Fruit fly (Drosophila melanogaster) whole organism, embryonic: ENCODE data around the gene Mst98Ca.

Source experiments
- Antp ChIP-seq: fragments of 200-800 bp; sonication (Bioruptor generic); optimal IDR thresholded peaks from 3 replicates; lab custom pipeline; 2016; ENCODE audit warnings: missing biosample characterization, missing genetic modification characterization
- Blimp-1 ChIP-seq: fragments of 200-800 bp; sonication (Bioruptor generic); optimal IDR thresholded peaks from 3 replicates; lab custom pipeline; 2018; ENCODE audit warnings: missing biosample characterization, missing genetic modification characterization, mild to moderate bottlenecking, moderate library complexity, missing genetic modification reagents
- CG10366 ChIP-seq: fragments of 200-800 bp; sonication (Bioruptor generic); IDR thresholded peaks from 2 replicates; pipeline ENCODE4 v1.3.6; 2022; ENCODE audit warnings: missing biosample characterization, missing genetic modification characterization
- CG10462 ChIP-seq: fragments of 200-800 bp; sonication (Bioruptor generic); optimal IDR thresholded peaks from 2 replicates; lab custom pipeline; 2016; ENCODE audit warnings: missing biosample characterization, missing genetic modification characterization
- CG10959 ChIP-seq: fragments of 200-800 bp; sonication (Bioruptor generic); IDR thresholded peaks from 2 replicates; pipeline ENCODE4 v1.3.6; 2022; ENCODE audit warnings: missing biosample characterization, missing genetic modification characterization
- CG11696 ChIP-seq: fragments of 200-800 bp; sonication (Bioruptor generic); IDR thresholded peaks from 2 replicates; pipeline ENCODE4 v1.3.6; 2022; ENCODE audit warnings: missing biosample characterization, missing genetic modification characterization
- CG12299 ChIP-seq: fragments of 200-800 bp; sonication (Bioruptor generic); optimal IDR thresholded peaks from 2 replicates; lab custom pipeline; 2018; ENCODE audit warnings: missing biosample characterization, mild to moderate bottlenecking, missing genetic modification characterization
- CG1233 ChIP-seq: fragments of 200-800 bp; sonication (Bioruptor generic); optimal IDR thresholded peaks from 4 replicates; lab custom pipeline; 2018; ENCODE audit warnings: missing biosample characterization, mild to moderate bottlenecking, missing genetic modification characterization
- CG13296 ChIP-seq: fragments of 200-800 bp; sonication (Bioruptor generic); optimal IDR thresholded peaks from 3 replicates; lab custom pipeline; 2018; ENCODE audit warnings: missing biosample characterization, mild to moderate bottlenecking, missing genetic modification characterization
- CG14441 ChIP-seq: fragments of 200-800 bp; sonication (Bioruptor generic); IDR thresholded peaks from 2 replicates; pipeline ENCODE4 v1.3.6; 2022; ENCODE audit warnings: missing biosample characterization, missing genetic modification characterization
- CG15073 ChIP-seq: fragments of 200-800 bp; sonication (Bioruptor generic); optimal IDR thresholded peaks from 2 replicates; lab custom pipeline; 2016; ENCODE audit warnings: missing biosample characterization, missing genetic modification characterization
- CG1529 ChIP-seq: fragments of 200-800 bp; sonication (Bioruptor generic); optimal IDR thresholded peaks from 3 replicates; lab custom pipeline; 2018; ENCODE audit warnings: missing biosample characterization, missing genetic modification characterization
- CG17802 ChIP-seq: fragments of 200-800 bp; sonication (Bioruptor generic); optimal IDR thresholded peaks from 2 replicates; lab custom pipeline; 2018; ENCODE audit warnings: missing biosample characterization, mild to moderate bottlenecking, missing genetic modification characterization, moderate library complexity
- CG18011 ChIP-seq: fragments of 200-800 bp; sonication (Bioruptor generic); optimal IDR thresholded peaks from 2 replicates; lab custom pipeline; 2017; ENCODE audit warnings: missing biosample characterization, missing genetic modification characterization, mild to moderate bottlenecking, moderate library complexity, missing genotype
- CG2712 ChIP-seq: fragments of 200-800 bp; optimal IDR thresholded peaks from 3 replicates; lab custom pipeline; 2019; ENCODE audit warnings: missing biosample characterization, mild to moderate bottlenecking, missing genetic modification characterization, moderate library complexity
- CG34376 ChIP-seq: fragments of 200-800 bp; sonication (Bioruptor generic); optimal IDR thresholded peaks from 2 replicates; lab custom pipeline; 2018; ENCODE audit warnings: missing biosample characterization, mild to moderate bottlenecking, missing genetic modification characterization
- CG34422 ChIP-seq: fragments of 200-800 bp; sonication (Bioruptor generic); IDR thresholded peaks from 3 replicates; pipeline ENCODE4 v1.3.6; 2022; ENCODE audit warnings: missing biosample characterization, missing genetic modification characterization
- CG4328 ChIP-seq: fragments of 200-800 bp; sonication (Bioruptor generic); optimal IDR thresholded peaks from 3 replicates; lab custom pipeline; 2017; ENCODE audit warnings: missing biosample characterization, missing genetic modification reagents, missing genetic modification characterization
- CG4360 ChIP-seq: fragments of 200-800 bp; sonication (Bioruptor generic); IDR thresholded peaks from 2 replicates; pipeline ENCODE4 v1.3.6; 2022; ENCODE audit warnings: missing biosample characterization, missing genetic modification characterization
- CG4730 ChIP-seq: fragments of 200-800 bp; sonication (Bioruptor generic); IDR thresholded peaks from 2 replicates; pipeline ENCODE4 v1.3.6; 2022; ENCODE audit warnings: missing biosample characterization, missing genetic modification characterization
- CG9609 ChIP-seq: fragments of 200-800 bp; sonication (Bioruptor generic); optimal IDR thresholded peaks from 3 replicates; lab custom pipeline; 2016; ENCODE audit warnings: missing biosample characterization, missing genetic modification characterization
- CTCF ChIP-seq: fragments of 200-800 bp; sonication (Bioruptor generic); optimal IDR thresholded peaks from 2 replicates; lab custom pipeline; 2017; ENCODE audit warnings: missing biosample characterization, mild to moderate bottlenecking, missing genetic modification characterization, moderate library complexity
- Camta ChIP-seq: fragments of 200-800 bp; sonication (Bioruptor generic); optimal IDR thresholded peaks from 2 replicates; lab custom pipeline; 2016; ENCODE audit warnings: missing biosample characterization, missing genetic modification characterization
- D19A ChIP-seq: fragments of 200-800 bp; optimal IDR thresholded peaks from 3 replicates; lab custom pipeline; 2019; ENCODE audit warnings: missing biosample characterization, mild to moderate bottlenecking, missing genetic modification characterization, moderate library complexity
- Dad ChIP-seq: fragments of 200-800 bp; sonication (Bioruptor generic); optimal IDR thresholded peaks from 3 replicates; lab custom pipeline; 2016; ENCODE audit warnings: missing biosample characterization, missing genetic modification characterization
- Doc3 ChIP-seq: fragments of 200-800 bp; sonication (Bioruptor generic); IDR thresholded peaks from 3 replicates; pipeline ENCODE4 v1.3.6; 2022; ENCODE audit warnings: missing biosample characterization, missing genetic modification characterization; ENCODE audit not compliant: partially characterized antibody
- Ets65A ChIP-seq: fragments of 200-800 bp; sonication (Bioruptor generic); peaks from one replicate; lab custom pipeline; 2016; ENCODE audit warnings: missing biosample characterization, missing genetic modification characterization
- HLH3B ChIP-seq: fragments of 200-800 bp; sonication (Bioruptor generic); IDR thresholded peaks from 2 replicates; pipeline ENCODE4 v1.3.6; 2022; ENCODE audit warnings: missing biosample characterization, missing genetic modification characterization
- HmgD ChIP-seq: fragments of 200-800 bp; sonication (Bioruptor generic); optimal IDR thresholded peaks from 3 replicates; lab custom pipeline; 2016; ENCODE audit warnings: missing biosample characterization, missing genetic modification characterization
- Hmx ChIP-seq: fragments of 200-800 bp; sonication (Bioruptor generic); optimal IDR thresholded peaks from 2 replicates; lab custom pipeline; 2016; ENCODE audit warnings: missing biosample characterization, missing genetic modification characterization
- Kr ChIP-seq: fragments of 200-800 bp; sonication (Bioruptor generic); optimal IDR thresholded peaks from 2 replicates; lab custom pipeline; 2017; ENCODE audit warnings: missing biosample characterization, mild to moderate bottlenecking, missing genetic modification characterization
- Lpt ChIP-seq: fragments of >200 bp; optimal IDR thresholded peaks from 2 replicates; lab custom pipeline; 2018; ENCODE audit warnings: missing biosample characterization, missing genetic modification characterization
- MTF-1 ChIP-seq: fragments of 200-800 bp; sonication (Bioruptor generic); optimal IDR thresholded peaks from 2 replicates; lab custom pipeline; 2018; ENCODE audit warnings: missing biosample characterization, mild to moderate bottlenecking, missing genetic modification characterization, borderline replicate concordance
- Neu2 ChIP-seq: fragments of 200-800 bp; sonication (Bioruptor generic); optimal IDR thresholded peaks from 3 replicates; lab custom pipeline; 2016; ENCODE audit warnings: missing biosample characterization, missing genetic modification characterization, borderline replicate concordance
- Nf-YB ChIP-seq: fragments of 200-800 bp; sonication (Bioruptor generic); optimal IDR thresholded peaks from 3 replicates; lab custom pipeline; 2019; ENCODE audit warnings: missing biosample characterization, mild to moderate bottlenecking, missing genetic modification characterization, moderate library complexity
- Scr ChIP-seq: fragments of 200-800 bp; sonication (Bioruptor generic); IDR thresholded peaks from 2 replicates; pipeline ENCODE4 v1.3.6; 2022; ENCODE audit warnings: missing biosample characterization, missing genetic modification characterization; ENCODE audit not compliant: partially characterized antibody
- Six4 ChIP-seq: fragments of 200-800 bp; sonication (Bioruptor generic); optimal IDR thresholded peaks from 2 replicates; lab custom pipeline; 2016; ENCODE audit warnings: missing biosample characterization, missing genetic modification characterization
- Taf1 ChIP-seq: fragments of 200-800 bp; sonication (Bioruptor generic); IDR thresholded peaks from 2 replicates; pipeline ENCODE4 v1.3.6; 2022; ENCODE audit warnings: missing biosample characterization, missing genetic modification characterization
- Tbp ChIP-seq: fragments of >200 bp; optimal IDR thresholded peaks from 2 replicates; lab custom pipeline; 2018; ENCODE audit warnings: missing biosample characterization, missing genetic modification characterization
- caup ChIP-seq: fragments of 200-800 bp; sonication (Bioruptor generic); optimal IDR thresholded peaks from 3 replicates; lab custom pipeline; 2017; ENCODE audit warnings: missing biosample characterization, mild to moderate bottlenecking, missing genetic modification characterization, moderate library complexity; ENCODE audit not compliant: severe bottlenecking
- crc ChIP-seq: fragments of 200-800 bp; sonication (Bioruptor generic); optimal IDR thresholded peaks from 2 replicates; lab custom pipeline; 2016; ENCODE audit warnings: missing biosample characterization, missing genetic modification characterization
- fru ChIP-seq: fragments of >200 bp; optimal IDR thresholded peaks from 2 replicates; lab custom pipeline; 2017
- gem ChIP-seq: fragments of 200-800 bp; sonication (Bioruptor generic); optimal IDR thresholded peaks from 2 replicates; lab custom pipeline; 2019; ENCODE audit warnings: missing biosample characterization, mild to moderate bottlenecking, missing genetic modification characterization, moderate library complexity
- gro ChIP-seq: fragments of 200-800 bp; sonication (Bioruptor generic); optimal IDR thresholded peaks from 2 replicates; lab custom pipeline; 2016; ENCODE audit warnings: missing biosample characterization, missing genetic modification characterization
- gsb ChIP-seq: fragments of 200-800 bp; sonication (Bioruptor generic); IDR thresholded peaks from 2 replicates; pipeline ENCODE4 v1.3.6; 2022; ENCODE audit warnings: missing biosample characterization, missing genetic modification characterization
- ham ChIP-seq: fragments of 200-800 bp; sonication (Bioruptor generic); IDR thresholded peaks from 2 replicates; pipeline ENCODE4 v1.3.6; 2022; ENCODE audit warnings: missing biosample characterization, missing genetic modification characterization
- insv ChIP-seq, 2 experiments: fragments of 200-800 bp; sonication (Bioruptor generic); optimal IDR thresholded peaks; 3 replicates each; lab custom pipeline; 2016 to 2018; ENCODE audit warnings: missing biosample characterization in 2 of 2, missing genetic modification characterization in 2 of 2
- pfk ChIP-seq: fragments of 200-800 bp; sonication (Bioruptor generic); optimal IDR thresholded peaks from 2 replicates; lab custom pipeline; 2018; ENCODE audit warnings: missing biosample characterization, mild to moderate bottlenecking, missing genetic modification characterization, moderate library complexity
- pho ChIP-seq: fragments of 200-800 bp; sonication (Bioruptor generic); optimal IDR thresholded peaks from 2 replicates; lab custom pipeline; 2016; ENCODE audit warnings: missing biosample characterization, missing genetic modification characterization
- ssp ChIP-seq: fragments of 200-800 bp; sonication (Bioruptor generic); IDR thresholded peaks from 2 replicates; pipeline ENCODE4 v1.3.6; 2022; ENCODE audit warnings: missing biosample characterization, missing genetic modification characterization
- tio ChIP-seq: fragments of 200-800 bp; sonication (Bioruptor generic); optimal IDR thresholded peaks from 2 replicates; lab custom pipeline; 2017; ENCODE audit warnings: missing biosample characterization, missing genetic modification characterization, inconsistent platforms
- toy ChIP-seq: fragments of 200-800 bp; sonication (Bioruptor generic); IDR thresholded peaks from 2 replicates; pipeline ENCODE4 v1.3.6; 2022; ENCODE audit warnings: missing biosample characterization, missing genetic modification characterization
- tup ChIP-seq: fragments of 200-800 bp; sonication (Bioruptor generic); optimal IDR thresholded peaks from 2 replicates; lab custom pipeline; 2016; ENCODE audit warnings: missing biosample characterization, mild to moderate bottlenecking, missing genetic modification characterization, moderate library complexity
- zf30C ChIP-seq: fragments of 200-800 bp; sonication (Bioruptor generic); optimal IDR thresholded peaks from 3 replicates; lab custom pipeline; 2018; ENCODE audit warnings: missing biosample characterization, mild to moderate bottlenecking, missing genetic modification characterization

Mst98Ca gene

DNA sequence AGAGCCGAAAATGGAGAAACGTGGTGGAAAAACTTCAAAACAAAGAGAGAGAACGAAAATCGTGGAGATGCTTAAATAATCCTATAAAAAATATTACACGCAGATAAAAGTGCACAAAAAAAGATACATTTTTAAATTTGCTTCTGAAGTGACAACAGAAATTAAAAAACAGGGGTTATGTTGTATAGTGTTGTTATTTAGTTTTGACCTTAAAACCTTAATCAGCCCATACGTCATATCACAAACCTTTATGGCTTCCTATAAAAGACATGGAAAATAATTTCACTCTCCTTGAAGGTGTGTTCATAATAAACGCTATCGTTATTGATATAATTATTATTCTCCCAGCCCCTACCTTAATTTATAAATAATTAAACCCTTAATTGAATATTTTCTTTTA, 36.0 kb downstream of the Mst98Ca start (continued):
- TF ChIP-seq Blimp-1 (GFP tag; lab: Kevin White, UChicago) (peak; percentile 4), fru (no peak), gro (GFP tag; lab: Kevin White, UChicago) (no peak), CG2712 (tag; lab: Kevin White, UChicago) (peak; percentile 40), gsb (GFP tag; lab: Robert Waterston, UW) (no peak), tio (GFP tag; lab: Kevin White, UChicago) (peak; percentile 62), HmgD (no peak), Dad (GFP tag; lab: Kevin White, UChicago) (peak; percentile 7), crc (peak; percentile 4), toy (no peak), CG12299 (no peak), Neu2 (GFP tag; lab: Kevin White, UChicago) (no peak), Doc3 (GFP tag; lab: Robert Waterston, UW) (no peak), CG1233 (GFP tag; lab: Kevin White, UChicago) (no peak), Six4 (GFP tag; lab: Kevin White, UChicago) (peak; percentile 3), Kr (no peak), pfk (GFP tag; lab: Kevin White, UChicago) (no peak), Scr (no peak), ham (no peak), CG10366 (GFP tag; lab: Robert Waterston, UW) (no peak), MTF-1 (GFP tag; lab: Kevin White, UChicago) (no peak), Tbp (GFP tag; lab: Kevin White, UChicago) (no peak), Hmx (GFP tag; lab: Kevin White, UChicago) (no peak), Antp (GFP tag; lab: Kevin White, UChicago) (no peak), CG18011 (GFP tag; lab: Kevin White, UChicago) (no peak), CG14441 (GFP tag; lab: Robert Waterston, UW) (no peak), CG4360 (GFP tag; lab: Robert Waterston, UW) (no peak), CG4730 (GFP tag; lab: Robert Waterston, UW) (no peak), gem (peak; percentile 71), HLH3B (GFP tag; lab: Robert Waterston, UW) (no peak), CG10462 (GFP tag; lab: Kevin White, UChicago) (no peak), zf30C (no peak), CTCF (GFP tag; lab: Kevin White, UChicago) (no peak), Taf1 (GFP tag; lab: Robert Waterston, UW) (no peak), CG17802 (tag; lab: Kevin White, UChicago) (no peak), CG34422 (GFP tag; lab: Robert Waterston, UW) (no peak), caup (no peak), Ets65A (no peak), insv (GFP tag; optimal IDR thresholded peaks at IDR 0.05; lab: Kevin White, UChicago) (no peak), CG4328 (GFP tag; lab: Kevin White, UChicago) (no peak), CG34376 (GFP tag; lab: Kevin White, UChicago) (no peak), CG15073 (GFP tag; lab: Kevin White, UChicago) (no peak), Lpt (no peak), CG1529 (GFP tag; lab: Kevin White, UChicago) (peak; percentile 21), pho (peak; percentile 1), D19A (tag; lab: Kevin White, UChicago) (no peak), tup (GFP tag; lab: Kevin White, UChicago) (no peak), CG10959 (GFP tag; lab: Robert Waterston, UW) (no peak), ssp (GFP tag; lab: Robert Waterston, UW) (no peak), Camta (GFP tag; lab: Kevin White, UChicago) (peak; percentile 48), CG9609 (peak; percentile 9), CG11696 (no peak), CG13296 (no peak), Nf-YB (GFP tag; lab: Kevin White, UChicago) (no peak)
